Fruit fly (Drosophila melanogaster) whole organism, adult: ENCODE results near the gene zfh1.

Experiments used
- CG1620 ChIP-seq: fragments of 200-800 bp; sonication (Bioruptor generic); optimal IDR thresholded peaks from 2 replicates; lab custom pipeline; 2016; ENCODE audit warnings: missing biosample characterization, missing genetic modification characterization
- CG33017 ChIP-seq: fragments of 200-800 bp; sonication (Bioruptor generic); optimal IDR thresholded peaks from 2 replicates; lab custom pipeline; 2018; ENCODE audit warnings: missing biosample characterization, mild to moderate bottlenecking, missing genetic modification characterization, moderate library complexity
- CG7101 ChIP-seq: fragments of 200-800 bp; sonication (Bioruptor generic); optimal IDR thresholded peaks from 2 replicates; lab custom pipeline; 2018; ENCODE audit warnings: missing biosample characterization, mild to moderate bottlenecking, missing genetic modification characterization, moderate library complexity
- cnc ChIP-seq, 2 experiments: fragments of >200 bp; optimal IDR thresholded peaks; 2 replicates each; lab custom pipeline; 2017
- kay ChIP-seq: fragments of 200-800 bp; sonication (Bioruptor generic); peaks from one replicate; lab custom pipeline; 2016; ENCODE audit warnings: missing biosample characterization, missing genetic modification characterization, borderline replicate concordance
- ovo ChIP-seq: fragments of 200-800 bp; sonication (Bioruptor generic); optimal IDR thresholded peaks from 2 replicates; lab custom pipeline; 2016; ENCODE audit warnings: missing biosample characterization, missing genetic modification characterization

- TF ChIP-seq CG33017 (tag; lab: Kevin White, UChicago) = no peak
- no peak for TF ChIP-seq CG7101 (tag; lab: Kevin White, UChicago)
- TF ChIP-seq CG1620 (GFP tag; lab: Kevin White, UChicago) = no peak
- TF ChIP-seq ovo = no peak
- TF ChIP-seq cnc (optimal IDR thresholded peaks at IDR 0.05; lab: Kevin White, UChicago) = no peak
- no peak for TF ChIP-seq kay (GFP tag; lab: Kevin White, UChicago)
Measured at dm6 chr3R:30733081-30733480, 32.6 kb upstream of the zfh1 start.
